Fruit fly (Drosophila melanogaster) whole organism, embryonic: ENCODE results near the gene CheB38b.

ENCODE experiments used
- Awh ChIP-seq: fragments of 200-800 bp; sonication (Bioruptor generic); IDR thresholded peaks from 2 replicates; pipeline ENCODE4, ENCODE4 v1.3.6; 2022; ENCODE audit warnings: missing biosample characterization, missing genetic modification characterization
- BEAF-32 ChIP-seq: fragments of 200-800 bp; sonication (Bioruptor generic); optimal IDR thresholded peaks from 3 replicates; lab custom pipeline; 2017; ENCODE audit warnings: missing biosample characterization, missing genetic modification characterization, mild to moderate bottlenecking, moderate library complexity, missing genetic modification reagents
- CG10431 ChIP-seq: fragments of 200-800 bp; sonication (Bioruptor generic); optimal IDR thresholded peaks from 3 replicates; lab custom pipeline; 2018; ENCODE audit warnings: missing biosample characterization, mild to moderate bottlenecking, missing genetic modification characterization
- CG10543 ChIP-seq: fragments of 200-800 bp; sonication (Bioruptor generic); optimal IDR thresholded peaks from 3 replicates; lab custom pipeline; 2017; ENCODE audit warnings: missing biosample characterization, mild to moderate bottlenecking, missing genetic modification characterization, moderate library complexity
- CG11247 ChIP-seq: fragments of 200-800 bp; sonication (Bioruptor generic); IDR thresholded peaks from 2 replicates; pipeline ENCODE4 v1.3.6; 2022; ENCODE audit warnings: missing biosample characterization, missing genetic modification characterization
- CG12155 ChIP-seq: fragments of 200-800 bp; sonication (Bioruptor generic); optimal IDR thresholded peaks from 3 replicates; lab custom pipeline; 2016; ENCODE audit warnings: missing biosample characterization, missing genetic modification characterization
- CG12299 ChIP-seq: fragments of 200-800 bp; sonication (Bioruptor generic); optimal IDR thresholded peaks from 2 replicates; lab custom pipeline; 2018; ENCODE audit warnings: missing biosample characterization, mild to moderate bottlenecking, missing genetic modification characterization
- CG1233 ChIP-seq: fragments of 200-800 bp; sonication (Bioruptor generic); optimal IDR thresholded peaks from 4 replicates; lab custom pipeline; 2018; ENCODE audit warnings: missing biosample characterization, mild to moderate bottlenecking, missing genetic modification characterization
- CG12769 ChIP-seq: fragments of 200-800 bp; sonication (Bioruptor generic); optimal IDR thresholded peaks from 2 replicates; lab custom pipeline; 2019; ENCODE audit warnings: missing biosample characterization, mild to moderate bottlenecking, missing genetic modification characterization, moderate library complexity
- CG14860 ChIP-seq: fragments of 200-800 bp; sonication (Bioruptor generic); IDR thresholded peaks from 3 replicates; pipeline ENCODE4 v1.3.6; 2022; ENCODE audit warnings: missing biosample characterization, missing genetic modification characterization; ENCODE audit not compliant: partially characterized antibody
- CG15011 ChIP-seq: fragments of 200-800 bp; sonication (Bioruptor generic); optimal IDR thresholded peaks from 3 replicates; lab custom pipeline; 2018; ENCODE audit warnings: missing biosample characterization, mild to moderate bottlenecking, missing genetic modification characterization
- CG17802 ChIP-seq: fragments of 200-800 bp; sonication (Bioruptor generic); optimal IDR thresholded peaks from 2 replicates; lab custom pipeline; 2018; ENCODE audit warnings: missing biosample characterization, mild to moderate bottlenecking, missing genetic modification characterization, moderate library complexity
- CG1792 ChIP-seq: fragments of 200-800 bp; sonication (Bioruptor generic); optimal IDR thresholded peaks from 2 replicates; lab custom pipeline; 2016; ENCODE audit warnings: missing biosample characterization, missing genetic modification characterization
- CG18011 ChIP-seq: fragments of 200-800 bp; sonication (Bioruptor generic); optimal IDR thresholded peaks from 2 replicates; lab custom pipeline; 2017; ENCODE audit warnings: missing biosample characterization, missing genetic modification characterization, mild to moderate bottlenecking, moderate library complexity, missing genotype
- CG2116 ChIP-seq: fragments of 200-800 bp; sonication (Bioruptor generic); optimal IDR thresholded peaks from 3 replicates; lab custom pipeline; 2018; ENCODE audit warnings: missing biosample characterization, mild to moderate bottlenecking, missing genetic modification characterization
- CG2120 ChIP-seq: fragments of 200-800 bp; sonication (Bioruptor generic); optimal IDR thresholded peaks from 3 replicates; lab custom pipeline; 2016; ENCODE audit warnings: missing biosample characterization, missing genetic modification characterization
- CG30431 ChIP-seq: fragments of 200-800 bp; sonication (Bioruptor generic); optimal IDR thresholded peaks from 2 replicates; lab custom pipeline; 2017; ENCODE audit warnings: missing biosample characterization, missing genetic modification characterization
- CG31224 ChIP-seq: fragments of 200-800 bp; sonication (Bioruptor generic); IDR thresholded peaks from 2 replicates; pipeline ENCODE4 v1.3.6; 2022; ENCODE audit warnings: missing biosample characterization, missing genetic modification characterization
- CG3163 ChIP-seq: fragments of 200-800 bp; sonication (Bioruptor generic); optimal IDR thresholded peaks from 3 replicates; lab custom pipeline; 2016; ENCODE audit warnings: missing biosample characterization, missing genetic modification characterization
- CG7963 ChIP-seq: fragments of 200-800 bp; sonication (Bioruptor generic); IDR thresholded peaks from 3 replicates; pipeline ENCODE4 v1.3.6; 2022; ENCODE audit warnings: missing biosample characterization, missing genetic modification characterization; ENCODE audit not compliant: partially characterized antibody
- CG9215 ChIP-seq: fragments of 200-800 bp; sonication (Bioruptor generic); IDR thresholded peaks from 2 replicates; pipeline ENCODE4 v1.3.6; 2022; ENCODE audit warnings: missing biosample characterization, missing genetic modification characterization
- CG9437 ChIP-seq: fragments of 200-800 bp; sonication (Bioruptor generic); optimal IDR thresholded peaks from 2 replicates; lab custom pipeline; 2018; ENCODE audit warnings: missing biosample characterization, mild to moderate bottlenecking, missing genetic modification characterization
- ERR ChIP-seq: fragments of 200-800 bp; sonication (Bioruptor generic); optimal IDR thresholded peaks from 2 replicates; lab custom pipeline; 2016; ENCODE audit warnings: missing biosample characterization, missing genetic modification characterization
- Eip74EF ChIP-seq, 2 experiments: fragments of 200-800 bp in 1 of 2; fragments of >200 bp in 1 of 2; sonication (Bioruptor generic) in 1 of 2; optimal IDR thresholded peaks; 2 replicates each; lab custom pipeline; 2017 to 2019; ENCODE audit warnings: missing biosample characterization in 2 of 2, missing genetic modification characterization in 2 of 2, mild to moderate bottlenecking in 1 of 2, moderate library complexity in 1 of 2
- Fer1 ChIP-seq: fragments of 200-800 bp; sonication (Bioruptor generic); optimal IDR thresholded peaks from 2 replicates; lab custom pipeline; 2017; ENCODE audit warnings: missing biosample characterization, mild to moderate bottlenecking, missing genetic modification characterization
- Gug ChIP-seq: fragments of 200-800 bp; sonication (Bioruptor generic); IDR thresholded peaks from 4 replicates; pipeline ENCODE4 v1.3.6; 2022; ENCODE audit warnings: missing biosample characterization, missing genetic modification characterization
- Hey ChIP-seq: fragments of 200-800 bp; sonication (Bioruptor generic); optimal IDR thresholded peaks from 3 replicates; lab custom pipeline; 2018; ENCODE audit warnings: missing biosample characterization, mild to moderate bottlenecking, missing genetic modification characterization
- HmgZ ChIP-seq: fragments of 200-800 bp; sonication (Bioruptor generic); optimal IDR thresholded peaks from 2 replicates; lab custom pipeline; 2018; ENCODE audit warnings: missing biosample characterization, mild to moderate bottlenecking, missing genetic modification characterization
- Hmr ChIP-seq: fragments of 200-800 bp; sonication (Bioruptor generic); optimal IDR thresholded peaks from 3 replicates; lab custom pipeline; 2017; ENCODE audit warnings: mild to moderate bottlenecking, missing biosample characterization, missing genetic modification reagents, missing genetic modification characterization
- Hsf ChIP-seq: fragments of 200-800 bp; sonication (Bioruptor generic); optimal IDR thresholded peaks from 3 replicates; lab custom pipeline; 2016; ENCODE audit warnings: missing biosample characterization, missing genetic modification characterization
- Mad ChIP-seq: fragments of 200-800 bp; sonication (Bioruptor generic); optimal IDR thresholded peaks from 2 replicates; lab custom pipeline; 2016; ENCODE audit warnings: missing biosample characterization, missing genetic modification characterization
- Max ChIP-seq: fragments of 200-800 bp; sonication (Bioruptor generic); optimal IDR thresholded peaks from 2 replicates; lab custom pipeline; 2016; ENCODE audit warnings: missing biosample characterization, mild to moderate bottlenecking, missing genetic modification characterization
- Mrtf ChIP-seq: fragments of 200-800 bp; sonication (Bioruptor generic); IDR thresholded peaks from 3 replicates; pipeline ENCODE4 v1.3.6; 2022; ENCODE audit warnings: missing biosample characterization, missing genetic modification characterization
- Nf-YB ChIP-seq: fragments of 200-800 bp; sonication (Bioruptor generic); optimal IDR thresholded peaks from 3 replicates; lab custom pipeline; 2019; ENCODE audit warnings: missing biosample characterization, mild to moderate bottlenecking, missing genetic modification characterization, moderate library complexity
- Optix ChIP-seq: fragments of 200-800 bp; sonication (Bioruptor generic); IDR thresholded peaks from 3 replicates; pipeline ENCODE4 v1.3.6; 2022; ENCODE audit warnings: missing biosample characterization, missing genetic modification characterization
- Xbp1 ChIP-seq: fragments of 200-800 bp; sonication (Bioruptor generic); optimal IDR thresholded peaks from 3 replicates; lab custom pipeline; 2016; ENCODE audit warnings: missing biosample characterization, mild to moderate bottlenecking, missing genetic modification characterization
- cwo ChIP-seq: fragments of 200-800 bp; sonication (Bioruptor generic); optimal IDR thresholded peaks from 3 replicates; lab custom pipeline; 2017; ENCODE audit warnings: missing biosample characterization, missing genetic modification characterization, mild to moderate bottlenecking, moderate library complexity, missing genetic modification reagents
- fd102C ChIP-seq: fragments of 200-800 bp; sonication (Bioruptor generic); optimal IDR thresholded peaks from 2 replicates; lab custom pipeline; 2018; ENCODE audit warnings: missing biosample characterization, mild to moderate bottlenecking, missing genetic modification characterization, moderate library complexity
- fru ChIP-seq: fragments of >200 bp; optimal IDR thresholded peaks from 2 replicates; lab custom pipeline; 2017
- ham ChIP-seq: fragments of 200-800 bp; sonication (Bioruptor generic); IDR thresholded peaks from 2 replicates; pipeline ENCODE4 v1.3.6; 2022; ENCODE audit warnings: missing biosample characterization, missing genetic modification characterization
- jing ChIP-seq: fragments of 200-800 bp; sonication (Bioruptor generic); optimal IDR thresholded peaks from 2 replicates; lab custom pipeline; 2018; ENCODE audit warnings: missing biosample characterization, mild to moderate bottlenecking, missing genetic modification characterization
- jumu ChIP-seq: fragments of 200-800 bp; sonication (Bioruptor generic); optimal IDR thresholded peaks from 3 replicates; lab custom pipeline; 2016; ENCODE audit warnings: missing biosample characterization, missing genetic modification characterization
- lab ChIP-seq: fragments of 200-800 bp; sonication (Bioruptor generic); optimal IDR thresholded peaks from 3 replicates; lab custom pipeline; 2017; ENCODE audit warnings: missing biosample characterization, missing genetic modification characterization, mild to moderate bottlenecking, moderate library complexity, missing genetic modification reagents
- otp ChIP-seq: fragments of 200-800 bp; sonication (Bioruptor generic); IDR thresholded peaks from 3 replicates; pipeline ENCODE4, ENCODE4 v1.3.6; 2022; ENCODE audit warnings: missing biosample characterization, missing genetic modification characterization
- pho ChIP-seq: fragments of 200-800 bp; sonication (Bioruptor generic); optimal IDR thresholded peaks from 2 replicates; lab custom pipeline; 2016; ENCODE audit warnings: missing biosample characterization, missing genetic modification characterization
- sob ChIP-seq: fragments of 200-800 bp; sonication (Bioruptor generic); IDR thresholded peaks from 2 replicates; pipeline ENCODE4 v1.3.6; 2022; ENCODE audit warnings: missing biosample characterization, missing genetic modification characterization
- tgo ChIP-seq: fragments of 200-800 bp; sonication (Bioruptor generic); IDR thresholded peaks from 3 replicates; pipeline ENCODE4 v1.3.6; 2022; ENCODE audit warnings: missing biosample characterization, missing genetic modification characterization
- tio ChIP-seq: fragments of 200-800 bp; sonication (Bioruptor generic); optimal IDR thresholded peaks from 2 replicates; lab custom pipeline; 2017; ENCODE audit warnings: missing biosample characterization, missing genetic modification characterization, inconsistent platforms
- ttk ChIP-seq: fragments of 200-800 bp; sonication (Bioruptor generic); IDR thresholded peaks from 2 replicates; pipeline ENCODE4 v2.1.2; 2022; ENCODE audit warnings: missing biosample characterization, missing genetic modification characterization
- twi ChIP-seq: fragments of 200-800 bp; optimal IDR thresholded peaks from 2 replicates; lab custom pipeline; 2019; ENCODE audit warnings: missing biosample characterization, mild to moderate bottlenecking, missing genetic modification characterization, moderate library complexity
- wdn ChIP-seq: fragments of 200-800 bp; sonication (Bioruptor generic); IDR thresholded peaks from 2 replicates; pipeline ENCODE4 v1.3.6; 2022; ENCODE audit warnings: missing biosample characterization, missing genetic modification characterization

CheB38b gene

DNA sequence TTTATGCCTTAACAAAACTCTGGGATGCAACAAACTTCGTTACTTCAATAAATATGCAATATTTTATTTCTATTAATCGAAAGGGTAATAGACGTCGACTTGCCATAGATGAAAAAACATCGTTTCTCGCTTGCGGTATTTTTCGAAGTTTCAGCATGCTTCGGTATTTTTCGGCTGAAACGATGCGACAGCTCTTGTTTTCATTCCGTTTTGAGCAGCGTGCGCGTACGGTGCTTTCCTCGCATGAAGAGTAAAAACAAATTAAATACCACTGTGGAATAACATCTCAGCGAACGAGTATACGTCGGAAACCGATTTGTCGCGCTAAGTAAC lies 19.6 kb downstream of the CheB38b start, which contains the start of gene CG9328 (continued):
- TF ChIP-seq Fer1 (peak; percentile 35), CG12155 (GFP tag; lab: Kevin White, UChicago) (peak; percentile 91), CG31224 (GFP tag; lab: Robert Waterston, UW) (no peak; the same call in 1 of the 2 replicates), CG10543 (peak; percentile 41), sob (GFP tag; lab: Robert Waterston, UW) (peak; percentile 44; the same call in 1 of the 2 replicates), Xbp1 (GFP tag; lab: Kevin White, UChicago) (peak; percentile 36), cwo (GFP tag; lab: Kevin White, UChicago) (peak; percentile 40), Gug (no peak), CG1233 (GFP tag; lab: Kevin White, UChicago) (no peak), CG15011 (GFP tag; lab: Kevin White, UChicago) (no peak), otp (GFP tag; lab: Robert Waterston, UW) (0 out of 3 replicates have a peak, but pooled peaks have one; percentile 32), jing (no peak), Awh (GFP tag; lab: Robert Waterston, UW) (0 out of 2 replicates have a peak, but pooled peaks have one; percentile 6), CG3163 (GFP tag; lab: Kevin White, UChicago) (no peak), CG2120 (peak; percentile 57), wdn (GFP tag; lab: Robert Waterston, UW) (no peak), Mad (no peak), CG7963 (GFP tag; lab: Robert Waterston, UW) (no peak), CG18011 (GFP tag; lab: Kevin White, UChicago) (no peak), tgo (GFP tag; lab: Robert Waterston, UW) (no peak), tio (no peak), jumu (GFP tag; lab: Kevin White, UChicago) (peak; percentile 14), pho (peak; percentile 41), fru (lab: Kevin White, UChicago) (no peak), CG12769 (tag; lab: Kevin White, UChicago) (peak; percentile 48), Max (GFP tag; lab: Kevin White, UChicago) (peak; percentile 21), Hmr (peak; percentile 66), BEAF-32 (peak; percentile 66), HmgZ (tag; lab: Kevin White, UChicago) (peak; percentile 38), CG17802 (no peak), Optix (GFP tag; lab: Robert Waterston, UW) (no peak), Hey (tag; lab: Kevin White, UChicago) (no peak), CG14860 (GFP tag; lab: Robert Waterston, UW) (0 out of 3 replicates have a peak, but pooled peaks have one; percentile 34), Hsf (no peak), CG2116 (GFP tag; lab: Kevin White, UChicago) (peak; percentile 47), CG30431 (GFP tag; lab: Kevin White, UChicago) (no peak), twi (tag; lab: Kevin White, UChicago) (no peak), CG12299 (tag; lab: Kevin White, UChicago) (peak; percentile 13), ham (GFP tag; lab: Robert Waterston, UW) (no peak), Nf-YB (GFP tag; lab: Kevin White, UChicago) (peak; percentile 1), ttk (GFP tag; lab: Robert Waterston, UW) (no peak), CG9437 (GFP tag; lab: Kevin White, UChicago) (peak; percentile 11), Mrtf (GFP tag; lab: Robert Waterston, UW) (no peak), CG11247 (GFP tag; lab: Robert Waterston, UW) (no peak), ERR (GFP tag; lab: Kevin White, UChicago) (no peak), Eip74EF (GFP tag; optimal IDR thresholded peaks at IDR 0.05; lab: Kevin White, UChicago) (peak in 1 of 2 experiments; percentile 44), CG1792 (no peak), CG9215 (GFP tag; lab: Robert Waterston, UW) (no peak), CG10431 (no peak), lab (peak; percentile 71), fd102C (no peak)
